Fruit fly (Drosophila melanogaster) whole organism, embryonic: Measurements from ENCODE around the gene bnl.

Experiments used
- Aef1 ChIP-seq: fragments of 200-800 bp; sonication (Bioruptor generic); IDR thresholded peaks from 3 replicates; pipeline ENCODE4 v1.3.6; 2022; ENCODE audit warnings: missing biosample characterization, missing genetic modification characterization
- C15 ChIP-seq: fragments of 200-800 bp; sonication (Bioruptor generic); IDR thresholded peaks from 3 replicates; pipeline ENCODE4 v1.3.6; 2022; ENCODE audit warnings: missing biosample characterization, missing genetic modification characterization
- CG17612 ChIP-seq: fragments of 200-800 bp; sonication (Bioruptor generic); IDR thresholded peaks from 2 replicates; pipeline ENCODE4 v1.3.6; 2022; ENCODE audit warnings: missing biosample characterization, missing genetic modification characterization
- CG1792 ChIP-seq: fragments of 200-800 bp; sonication (Bioruptor generic); optimal IDR thresholded peaks from 2 replicates; lab custom pipeline; 2016; ENCODE audit warnings: missing biosample characterization, missing genetic modification characterization
- CG18011 ChIP-seq: fragments of 200-800 bp; sonication (Bioruptor generic); optimal IDR thresholded peaks from 2 replicates; lab custom pipeline; 2017; ENCODE audit warnings: missing biosample characterization, missing genetic modification characterization, mild to moderate bottlenecking, moderate library complexity, missing genotype
- CG2120 ChIP-seq: fragments of 200-800 bp; sonication (Bioruptor generic); optimal IDR thresholded peaks from 3 replicates; lab custom pipeline; 2016; ENCODE audit warnings: missing biosample characterization, missing genetic modification characterization
- CG31365 ChIP-seq: fragments of 200-800 bp; sonication (Bioruptor generic); optimal IDR thresholded peaks from 2 replicates; lab custom pipeline; 2018; ENCODE audit warnings: missing biosample characterization, mild to moderate bottlenecking, missing genetic modification characterization
- CG31441 ChIP-seq: fragments of 200-800 bp; sonication (Bioruptor generic); IDR thresholded peaks from 2 replicates; pipeline ENCODE4 v1.3.6; 2022; ENCODE audit warnings: missing biosample characterization, missing genetic modification characterization
- CG34422 ChIP-seq: fragments of 200-800 bp; sonication (Bioruptor generic); IDR thresholded peaks from 3 replicates; pipeline ENCODE4 v1.3.6; 2022; ENCODE audit warnings: missing biosample characterization, missing genetic modification characterization
- CG3995 ChIP-seq: fragments of 200-800 bp; sonication (Bioruptor generic); optimal IDR thresholded peaks from 3 replicates; lab custom pipeline; 2016; ENCODE audit warnings: missing biosample characterization, missing genetic modification characterization
- CG4617 ChIP-seq: fragments of 200-800 bp; sonication (Bioruptor generic); optimal IDR thresholded peaks from 3 replicates; lab custom pipeline; 2016; ENCODE audit warnings: missing biosample characterization, missing genetic modification characterization, borderline replicate concordance
- CG7987 ChIP-seq: fragments of 200-800 bp; sonication (Bioruptor generic); optimal IDR thresholded peaks from 2 replicates; lab custom pipeline; 2018; ENCODE audit warnings: missing biosample characterization, mild to moderate bottlenecking, missing genetic modification characterization, moderate library complexity
- Dfd ChIP-seq, 2 experiments: fragments of >200 bp; optimal IDR thresholded peaks; 2 replicates each; lab custom pipeline; 2017; ENCODE audit warnings: missing biosample characterization in 2 of 2, missing genetic modification characterization in 2 of 2
- GATAe ChIP-seq: fragments of 200-800 bp; sonication (Bioruptor generic); conservative IDR thresholded peaks from 2 replicates; pipeline ENCODE4 v1.3.6; 2022; ENCODE audit warnings: missing biosample characterization, missing genetic modification characterization
- Hand ChIP-seq: fragments of 200-800 bp; sonication (Bioruptor generic); optimal IDR thresholded peaks from 2 replicates; lab custom pipeline; 2017; ENCODE audit warnings: mild to moderate bottlenecking, missing biosample characterization, missing genetic modification reagents, missing genetic modification characterization
- Hr78 ChIP-seq, 2 experiments: fragments of 200-800 bp in 1 of 2; fragments of >200 bp in 1 of 2; sonication (Bioruptor generic) in 1 of 2; optimal IDR thresholded peaks; 2 replicates each; lab custom pipeline; 2017 to 2019; ENCODE audit warnings: missing biosample characterization in 2 of 2, missing genetic modification characterization in 2 of 2, mild to moderate bottlenecking in 1 of 2, moderate library complexity in 1 of 2
- Lim3 ChIP-seq: fragments of 200-800 bp; sonication (Bioruptor generic); IDR thresholded peaks from 2 replicates; pipeline ENCODE4 v1.3.6; 2022; ENCODE audit warnings: missing biosample characterization, missing genetic modification characterization
- MESR4 ChIP-seq: fragments of 200-800 bp; sonication (Bioruptor generic); optimal IDR thresholded peaks from 2 replicates; lab custom pipeline; 2018; ENCODE audit warnings: missing biosample characterization, mild to moderate bottlenecking, missing genetic modification characterization, moderate library complexity
- Max ChIP-seq: fragments of 200-800 bp; sonication (Bioruptor generic); optimal IDR thresholded peaks from 2 replicates; lab custom pipeline; 2016; ENCODE audit warnings: missing biosample characterization, mild to moderate bottlenecking, missing genetic modification characterization
- Nf-YB ChIP-seq: fragments of 200-800 bp; sonication (Bioruptor generic); optimal IDR thresholded peaks from 3 replicates; lab custom pipeline; 2019; ENCODE audit warnings: missing biosample characterization, mild to moderate bottlenecking, missing genetic modification characterization, moderate library complexity
- PHDP ChIP-seq: fragments of 200-800 bp; sonication (Bioruptor generic); optimal IDR thresholded peaks from 3 replicates; lab custom pipeline; 2018; ENCODE audit warnings: missing biosample characterization, mild to moderate bottlenecking, missing genetic modification characterization, moderate library complexity
- Ptx1 ChIP-seq: fragments of 200-800 bp; sonication (Bioruptor generic); IDR thresholded peaks from 2 replicates; pipeline ENCODE4 v1.3.6; 2022; ENCODE audit warnings: missing biosample characterization, missing genetic modification characterization
- Rx ChIP-seq: fragments of 200-800 bp; sonication (Bioruptor generic); IDR thresholded peaks from 2 replicates; pipeline ENCODE4 v1.3.6; 2022; ENCODE audit warnings: missing biosample characterization, missing genetic modification characterization
- Scr ChIP-seq: fragments of 200-800 bp; sonication (Bioruptor generic); IDR thresholded peaks from 2 replicates; pipeline ENCODE4 v1.3.6; 2022; ENCODE audit warnings: missing biosample characterization, missing genetic modification characterization; ENCODE audit not compliant: partially characterized antibody
- bbx ChIP-seq: fragments of 200-800 bp; sonication (Bioruptor generic); IDR thresholded peaks from 2 replicates; pipeline ENCODE4 v1.3.6; 2022; ENCODE audit warnings: missing biosample characterization, missing genetic modification characterization; ENCODE audit not compliant: partially characterized antibody
- bowl ChIP-seq: fragments of 200-800 bp; sonication (Bioruptor generic); IDR thresholded peaks from 2 replicates; pipeline ENCODE4 v1.3.6; 2022; ENCODE audit warnings: missing biosample characterization, missing genetic modification characterization
- cato ChIP-seq: fragments of 200-800 bp; sonication (Bioruptor generic); optimal IDR thresholded peaks from 2 replicates; lab custom pipeline; 2016; ENCODE audit warnings: missing biosample characterization, missing genetic modification characterization, borderline replicate concordance
- chif ChIP-seq, 2 experiments: fragments of 200-800 bp; sonication (Bioruptor generic); optimal IDR thresholded peaks; 3 replicates each; lab custom pipeline; 2016; ENCODE audit warnings: missing biosample characterization in 2 of 2, missing genetic modification characterization in 2 of 2
- chn ChIP-seq: fragments of 200-800 bp; sonication (Bioruptor generic); optimal IDR thresholded peaks from 2 replicates; lab custom pipeline; 2016; ENCODE audit warnings: missing biosample characterization, missing genetic modification characterization
- crp ChIP-seq, 2 experiments: fragments of 200-800 bp; sonication (Bioruptor generic); optimal IDR thresholded peaks; 2 replicates in 1 of 2; 3 replicates in 1 of 2; lab custom pipeline; 2017; ENCODE audit warnings: missing biosample characterization in 2 of 2, missing genetic modification characterization in 2 of 2, mild to moderate bottlenecking in 1 of 2, moderate library complexity in 1 of 2
- dm ChIP-seq: fragments of 200-800 bp; sonication (Bioruptor generic); optimal IDR thresholded peaks from 3 replicates; lab custom pipeline; 2016; ENCODE audit warnings: missing biosample characterization, missing genetic modification characterization
- emc ChIP-seq: fragments of 200-800 bp; sonication (Bioruptor generic); optimal IDR thresholded peaks from 2 replicates; lab custom pipeline; 2016; ENCODE audit warnings: missing biosample characterization, missing genetic modification characterization
- eve ChIP-seq, 2 experiments: fragments of >200 bp; optimal IDR thresholded peaks; 2 replicates each; lab custom pipeline; 2017; ENCODE audit warnings: missing biosample characterization in 2 of 2, missing genetic modification characterization in 2 of 2
- fd64A ChIP-seq: fragments of 200-800 bp; sonication (Bioruptor generic); optimal IDR thresholded peaks from 3 replicates; lab custom pipeline; 2018; ENCODE audit warnings: missing biosample characterization, mild to moderate bottlenecking, missing genetic modification characterization
- gro ChIP-seq: fragments of 200-800 bp; sonication (Bioruptor generic); optimal IDR thresholded peaks from 2 replicates; lab custom pipeline; 2016; ENCODE audit warnings: missing biosample characterization, missing genetic modification characterization
- hb ChIP-seq: fragments of 200-800 bp; sonication (Bioruptor generic); IDR thresholded peaks from 3 replicates; pipeline ENCODE4 v1.3.6; 2022; ENCODE audit warnings: missing biosample characterization, missing genetic modification characterization; ENCODE audit not compliant: partially characterized antibody
- hbn ChIP-seq: fragments of 200-800 bp; sonication (Bioruptor generic); IDR thresholded peaks from 2 replicates; pipeline ENCODE4 v1.3.6; 2022; ENCODE audit warnings: missing biosample characterization, missing genetic modification characterization; ENCODE audit not compliant: partially characterized antibody
- hkb ChIP-seq, 2 experiments: fragments of 200-800 bp in 1 of 2; fragments of >200 bp in 1 of 2; sonication (Bioruptor generic) in 1 of 2; IDR thresholded peaks in 1 of 2; optimal IDR thresholded peaks in 1 of 2; 2 replicates each; pipeline versions ENCODE4 v1.3.6 to Lab custom; 2017 to 2022; ENCODE audit warnings: missing biosample characterization in 1 of 2, missing genetic modification characterization in 1 of 2
- inv ChIP-seq: fragments of 200-800 bp; sonication (Bioruptor generic); IDR thresholded peaks from 2 replicates; pipeline ENCODE4 v1.3.6; 2022; ENCODE audit warnings: missing biosample characterization, missing genetic modification characterization; ENCODE audit not compliant: partially characterized antibody
- ken ChIP-seq: fragments of 200-800 bp; sonication (Bioruptor generic); IDR thresholded peaks from 3 replicates; pipeline ENCODE4 v1.3.6; 2022; ENCODE audit warnings: missing biosample characterization, missing genetic modification characterization
- lov ChIP-seq, 2 experiments: fragments of 200-800 bp in 1 of 2; fragments of >200 bp in 1 of 2; sonication (Bioruptor generic) in 1 of 2; IDR thresholded peaks in 1 of 2; optimal IDR thresholded peaks in 1 of 2; 2 replicates in 1 of 2; 3 replicates in 1 of 2; pipeline versions ENCODE4 v1.3.6 to Lab custom; 2017 to 2022; ENCODE audit warnings: missing biosample characterization in 1 of 2, missing genetic modification characterization in 1 of 2
- luna ChIP-seq: fragments of 200-800 bp; sonication (Bioruptor generic); optimal IDR thresholded peaks from 2 replicates; lab custom pipeline; 2016; ENCODE audit warnings: missing biosample characterization, missing genetic modification characterization
- org-1 ChIP-seq: fragments of 200-800 bp; sonication (Bioruptor generic); optimal IDR thresholded peaks from 2 replicates; lab custom pipeline; 2017; ENCODE audit warnings: missing biosample characterization, missing genetic modification characterization
- pnt ChIP-seq: fragments of 200-800 bp; sonication (Bioruptor generic); optimal IDR thresholded peaks from 3 replicates; lab custom pipeline; 2016; ENCODE audit warnings: missing biosample characterization, missing genetic modification characterization
- salm ChIP-seq: fragments of 200-800 bp; sonication (Bioruptor generic); optimal IDR thresholded peaks from 2 replicates; lab custom pipeline; 2018; ENCODE audit warnings: missing biosample characterization, mild to moderate bottlenecking, missing genetic modification characterization
- sob ChIP-seq: fragments of 200-800 bp; sonication (Bioruptor generic); IDR thresholded peaks from 2 replicates; pipeline ENCODE4 v1.3.6; 2022; ENCODE audit warnings: missing biosample characterization, missing genetic modification characterization
- tna ChIP-seq: fragments of 200-800 bp; sonication (Bioruptor generic); IDR thresholded peaks from 2 replicates; pipeline ENCODE4 v1.3.6; 2022; ENCODE audit warnings: missing biosample characterization, missing genetic modification characterization; ENCODE audit not compliant: partially characterized antibody
- usp ChIP-seq: fragments of >200 bp; optimal IDR thresholded peaks from 2 replicates; lab custom pipeline; 2017; ENCODE audit warnings: missing biosample characterization, missing genetic modification characterization
- vfl ChIP-seq: fragments of 200-800 bp; sonication (Bioruptor generic); optimal IDR thresholded peaks from 2 replicates; lab custom pipeline; 2016; ENCODE audit warnings: missing biosample characterization, missing genetic modification characterization

Gene bnl

DNA sequence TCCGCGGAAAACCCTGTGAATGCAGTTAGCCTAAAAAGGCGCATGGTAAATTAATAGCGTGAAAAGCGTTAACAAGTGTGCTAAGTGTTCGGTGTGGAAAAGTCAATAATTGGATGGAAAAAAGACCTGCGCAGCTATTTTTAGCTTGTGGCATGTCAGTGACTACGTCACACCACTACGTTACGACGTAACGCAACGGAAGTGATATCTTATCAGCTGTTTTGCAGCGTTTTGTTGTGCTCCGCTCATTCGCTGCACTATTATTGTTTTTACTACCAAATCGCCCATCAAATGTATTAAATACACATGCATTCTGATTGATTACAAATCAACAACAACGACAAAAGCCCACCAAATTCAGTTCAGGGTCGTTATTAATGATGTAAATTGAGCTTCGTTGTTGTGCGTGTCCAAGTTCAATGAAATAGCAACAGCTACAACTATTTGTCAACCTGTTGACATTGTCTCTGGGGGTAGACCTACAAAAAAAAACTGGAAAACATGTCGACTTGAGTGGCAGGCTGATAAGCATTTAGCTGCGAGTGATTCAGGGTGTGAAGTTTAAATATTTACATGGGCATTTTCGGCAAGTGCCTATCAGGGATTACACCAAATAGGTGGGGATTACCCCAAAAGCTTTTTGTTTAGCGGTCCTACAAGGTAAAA is 11.1 kb upstream of the bnl start (continued):
- TF ChIP-seq tna (GFP tag; lab: Robert Waterston, UW) = no peak
- TF ChIP-seq Hr78 (GFP tag; optimal IDR thresholded peaks at IDR 0.05; lab: Kevin White, UChicago) = peak in 1 of 2 experiments; percentile 81
- no peak for TF ChIP-seq hb (GFP tag; lab: Robert Waterston, UW)
- no peak for TF ChIP-seq Hand (GFP tag; lab: Kevin White, UChicago)
- TF ChIP-seq inv = no peak
- TF ChIP-seq CG1792 = no peak
- no peak for TF ChIP-seq hkb (optimal IDR thresholded peaks at IDR 0.05; lab: Kevin White, UChicago)
- TF ChIP-seq hkb (GFP tag; IDR thresholded peaks at IDR 0.05; lab: Robert Waterston, UW) = peak; percentile 47
- peak; percentile 65 for TF ChIP-seq CG7987 (GFP tag; lab: Kevin White, UChicago)
- no peak for TF ChIP-seq eve (GFP tag; optimal IDR thresholded peaks at IDR 0.05; lab: Kevin White, UChicago)
- no peak for TF ChIP-seq vfl (GFP tag; lab: Kevin White, UChicago)
- TF ChIP-seq emc (GFP tag; lab: Kevin White, UChicago) = no peak
- TF ChIP-seq chn (GFP tag; lab: Kevin White, UChicago) = no peak
- TF ChIP-seq bbx (GFP tag; lab: Robert Waterston, UW) = no peak
- TF ChIP-seq Max = no peak
- TF ChIP-seq Nf-YB (GFP tag; lab: Kevin White, UChicago) = peak; percentile 38
- peak; percentile 26 for TF ChIP-seq org-1 (GFP tag; lab: Kevin White, UChicago)
- TF ChIP-seq lov (optimal IDR thresholded peaks at IDR 0.05; lab: Kevin White, UChicago) = no peak
- no peak for TF ChIP-seq lov (GFP tag; IDR thresholded peaks at IDR 0.05; lab: Robert Waterston, UW)
- TF ChIP-seq Rx (GFP tag; lab: Robert Waterston, UW) = no peak
- TF ChIP-seq Dfd (GFP tag; optimal IDR thresholded peaks at IDR 0.05; lab: Kevin White, UChicago) = no peak
- peak; percentile 48 for TF ChIP-seq CG31365 (tag; lab: Kevin White, UChicago)
- no peak for TF ChIP-seq cato
- TF ChIP-seq MESR4 = no peak
- TF ChIP-seq gro (GFP tag; lab: Kevin White, UChicago) = no peak
- TF ChIP-seq ken (GFP tag; lab: Robert Waterston, UW) = no peak
- TF ChIP-seq GATAe (GFP tag; lab: Robert Waterston, UW) = no peak
- no peak for TF ChIP-seq CG31441
- TF ChIP-seq C15 (GFP tag; lab: Robert Waterston, UW) = no peak
- no peak for TF ChIP-seq Aef1 (GFP tag; lab: Robert Waterston, UW)
- TF ChIP-seq CG4617 (GFP tag; lab: Kevin White, UChicago) = no peak
- TF ChIP-seq fd64A = peak; percentile 57
- no peak for TF ChIP-seq Scr (GFP tag; lab: Robert Waterston, UW)
- peak; percentile 67 for TF ChIP-seq salm (tag; lab: Kevin White, UChicago)
- TF ChIP-seq chif (GFP tag; optimal IDR thresholded peaks at IDR 0.05; lab: Kevin White, UChicago) = no peak
- TF ChIP-seq CG34422 (GFP tag; lab: Robert Waterston, UW) = peak; percentile 51; the same call in 1 of the 3 replicates
- no peak for TF ChIP-seq CG18011 (GFP tag; lab: Kevin White, UChicago)
- TF ChIP-seq luna (GFP tag; lab: Kevin White, UChicago) = no peak
- no peak for TF ChIP-seq CG17612 (GFP tag; lab: Robert Waterston, UW)
- TF ChIP-seq CG2120 (GFP tag; lab: Kevin White, UChicago) = no peak
- no peak for TF ChIP-seq hbn (GFP tag; lab: Robert Waterston, UW)
- TF ChIP-seq Ptx1 (GFP tag; lab: Robert Waterston, UW) = no peak
- TF ChIP-seq PHDP (tag; lab: Kevin White, UChicago) = peak; percentile 72
- no peak for TF ChIP-seq Lim3 (GFP tag; lab: Robert Waterston, UW)
- TF ChIP-seq bowl (GFP tag; lab: Robert Waterston, UW) = no peak
- TF ChIP-seq usp (GFP tag; lab: Kevin White, UChicago) = no peak
- no peak for TF ChIP-seq dm
- no peak for TF ChIP-seq pnt (GFP tag; lab: Kevin White, UChicago)
- TF ChIP-seq CG3995 (GFP tag; lab: Kevin White, UChicago) = no peak
- peak in 1 of 2 experiments; percentile 72 for TF ChIP-seq crp (GFP tag; optimal IDR thresholded peaks at IDR 0.05; lab: Kevin White, UChicago)
- TF ChIP-seq sob (GFP tag; lab: Robert Waterston, UW) = peak; percentile 44; the same call in 1 of the 2 replicates
